Fruit fly (Drosophila melanogaster) whole organism, embryonic: ENCODE data around the gene CG12290.
A peak's percentile ranks its signal among the peaks of the same experiment; 100 is the strongest.

Experiments used
- Antp ChIP-seq: fragments of 200-800 bp; sonication (Bioruptor generic); optimal IDR thresholded peaks from 3 replicates; lab custom pipeline; 2016; ENCODE audit warnings: missing biosample characterization, missing genetic modification characterization
- Atf6 ChIP-seq: fragments of 200-800 bp; sonication (Bioruptor generic); IDR thresholded peaks from 2 replicates; pipeline ENCODE4 v1.3.6; 2022; ENCODE audit warnings: missing biosample characterization, missing genetic modification characterization
- CG10462 ChIP-seq: fragments of 200-800 bp; sonication (Bioruptor generic); optimal IDR thresholded peaks from 2 replicates; lab custom pipeline; 2016; ENCODE audit warnings: missing biosample characterization, missing genetic modification characterization
- CG12071 ChIP-seq: fragments of 200-800 bp; sonication (Bioruptor generic); optimal IDR thresholded peaks from 3 replicates; lab custom pipeline; 2018; ENCODE audit warnings: missing biosample characterization, mild to moderate bottlenecking, missing genetic modification characterization
- CG13287 ChIP-seq: fragments of 200-800 bp; sonication (Bioruptor generic); IDR thresholded peaks from 2 replicates; pipeline ENCODE4 v1.3.6; 2022; ENCODE audit warnings: missing biosample characterization, missing genetic modification characterization; ENCODE audit not compliant: partially characterized antibody
- CG13424 ChIP-seq: fragments of 200-800 bp; sonication (Bioruptor generic); optimal IDR thresholded peaks from 2 replicates; lab custom pipeline; 2019; ENCODE audit warnings: missing biosample characterization, mild to moderate bottlenecking, missing genetic modification characterization, moderate library complexity
- CG16863 ChIP-seq: fragments of 200-800 bp; sonication (Bioruptor generic); optimal IDR thresholded peaks from 3 replicates; lab custom pipeline; 2016; ENCODE audit warnings: missing biosample characterization, missing genetic modification characterization
- CG17568 ChIP-seq: fragments of 200-800 bp; sonication (Bioruptor generic); optimal IDR thresholded peaks from 2 replicates; lab custom pipeline; 2018; ENCODE audit warnings: missing biosample characterization, mild to moderate bottlenecking, missing genetic modification characterization, moderate library complexity
- CG18599 ChIP-seq: fragments of 200-800 bp; sonication (Bioruptor generic); optimal IDR thresholded peaks from 3 replicates; lab custom pipeline; 2017; ENCODE audit warnings: missing biosample characterization, missing genetic modification characterization, mild to moderate bottlenecking, moderate library complexity, missing genetic modification reagents
- CG2712 ChIP-seq: fragments of 200-800 bp; optimal IDR thresholded peaks from 3 replicates; lab custom pipeline; 2019; ENCODE audit warnings: missing biosample characterization, mild to moderate bottlenecking, missing genetic modification characterization, moderate library complexity
- CG31441 ChIP-seq: fragments of 200-800 bp; sonication (Bioruptor generic); IDR thresholded peaks from 2 replicates; pipeline ENCODE4 v1.3.6; 2022; ENCODE audit warnings: missing biosample characterization, missing genetic modification characterization
- CG3281 ChIP-seq: fragments of 200-800 bp; sonication (Bioruptor generic); optimal IDR thresholded peaks from 3 replicates; lab custom pipeline; 2017; ENCODE audit warnings: missing biosample characterization, mild to moderate bottlenecking, missing genetic modification characterization
- CG3995 ChIP-seq: fragments of 200-800 bp; sonication (Bioruptor generic); optimal IDR thresholded peaks from 3 replicates; lab custom pipeline; 2016; ENCODE audit warnings: missing biosample characterization, missing genetic modification characterization
- CG4404 ChIP-seq: fragments of 200-800 bp; sonication (Bioruptor generic); IDR thresholded peaks from 2 replicates; pipeline ENCODE4 v1.3.6; 2022; ENCODE audit warnings: missing biosample characterization, missing genetic modification characterization
- CG5245 ChIP-seq: fragments of 200-800 bp; sonication (Bioruptor generic); optimal IDR thresholded peaks from 3 replicates; lab custom pipeline; 2016; ENCODE audit warnings: missing biosample characterization, missing genetic modification characterization
- CG5953 ChIP-seq: fragments of 200-800 bp; sonication (Bioruptor generic); IDR thresholded peaks from 2 replicates; pipeline ENCODE4 v1.3.6; 2022; ENCODE audit warnings: missing biosample characterization, missing genetic modification characterization
- CG6654 ChIP-seq: fragments of 200-800 bp; sonication (Bioruptor generic); optimal IDR thresholded peaks from 2 replicates; lab custom pipeline; 2017; ENCODE audit warnings: missing biosample characterization, mild to moderate bottlenecking, missing genetic modification characterization
- CG8281 ChIP-seq: fragments of 200-800 bp; sonication (Bioruptor generic); optimal IDR thresholded peaks from 2 replicates; lab custom pipeline; 2018; ENCODE audit warnings: missing biosample characterization, mild to moderate bottlenecking, missing genetic modification characterization, moderate library complexity
- CG8388 ChIP-seq: fragments of 200-800 bp; sonication (Bioruptor generic); optimal IDR thresholded peaks from 2 replicates; lab custom pipeline; 2019; ENCODE audit warnings: missing biosample characterization, mild to moderate bottlenecking, missing genetic modification characterization, moderate library complexity
- CG8944 ChIP-seq: fragments of 200-800 bp; sonication (Bioruptor generic); optimal IDR thresholded peaks from 3 replicates; lab custom pipeline; 2016; ENCODE audit warnings: missing biosample characterization, missing genetic modification characterization
- Dad ChIP-seq: fragments of 200-800 bp; sonication (Bioruptor generic); optimal IDR thresholded peaks from 3 replicates; lab custom pipeline; 2016; ENCODE audit warnings: missing biosample characterization, missing genetic modification characterization
- Drgx ChIP-seq: fragments of 200-800 bp; sonication (Bioruptor generic); IDR thresholded peaks from 2 replicates; pipeline ENCODE4 v1.3.6; 2022; ENCODE audit warnings: missing biosample characterization, missing genetic modification characterization
- E2f2 ChIP-seq: fragments of 200-800 bp; sonication (Bioruptor generic); IDR thresholded peaks from 2 replicates; pipeline ENCODE4 v1.3.6; 2022; ENCODE audit warnings: missing biosample characterization, missing genetic modification characterization
- Fer1 ChIP-seq: fragments of 200-800 bp; sonication (Bioruptor generic); optimal IDR thresholded peaks from 2 replicates; lab custom pipeline; 2017; ENCODE audit warnings: missing biosample characterization, mild to moderate bottlenecking, missing genetic modification characterization
- Mes4 ChIP-seq: fragments of 200-800 bp; sonication (Bioruptor generic); optimal IDR thresholded peaks from 2 replicates; lab custom pipeline; 2016; ENCODE audit warnings: missing biosample characterization, missing genetic modification characterization
- Mrtf ChIP-seq: fragments of 200-800 bp; sonication (Bioruptor generic); IDR thresholded peaks from 3 replicates; pipeline ENCODE4 v1.3.6; 2022; ENCODE audit warnings: missing biosample characterization, missing genetic modification characterization
- Nf-YC ChIP-seq: fragments of 200-800 bp; optimal IDR thresholded peaks from 3 replicates; lab custom pipeline; 2019; ENCODE audit warnings: missing biosample characterization, mild to moderate bottlenecking, missing genetic modification characterization, moderate library complexity
- Ravus ChIP-seq: fragments of 200-800 bp; sonication (Bioruptor generic); IDR thresholded peaks from 2 replicates; pipeline ENCODE4 v1.3.6; 2022; ENCODE audit warnings: missing biosample characterization, missing genetic modification characterization
- Rfx ChIP-seq: fragments of 200-800 bp; sonication (Bioruptor generic); IDR thresholded peaks from 2 replicates; pipeline ENCODE4 v1.3.6; 2022; ENCODE audit warnings: missing biosample characterization, missing genetic modification characterization
- Rx ChIP-seq: fragments of 200-800 bp; sonication (Bioruptor generic); IDR thresholded peaks from 2 replicates; pipeline ENCODE4 v1.3.6; 2022; ENCODE audit warnings: missing biosample characterization, missing genetic modification characterization
- Sin3A ChIP-seq: fragments of >200 bp; optimal IDR thresholded peaks from 2 replicates; lab custom pipeline; 2018
- Sox102F ChIP-seq: fragments of 200-800 bp; sonication (Bioruptor generic); optimal IDR thresholded peaks from 2 replicates; lab custom pipeline; 2018; ENCODE audit warnings: missing biosample characterization, mild to moderate bottlenecking, missing genetic modification characterization, moderate library complexity
- TFAM ChIP-seq: fragments of 200-800 bp; sonication (Bioruptor generic); optimal IDR thresholded peaks from 2 replicates; lab custom pipeline; 2017; ENCODE audit warnings: missing biosample characterization, missing genetic modification characterization, inconsistent platforms
- br ChIP-seq: fragments of >200 bp; optimal IDR thresholded peaks from 2 replicates; lab custom pipeline; 2017
- cato ChIP-seq: fragments of 200-800 bp; sonication (Bioruptor generic); optimal IDR thresholded peaks from 2 replicates; lab custom pipeline; 2016; ENCODE audit warnings: missing biosample characterization, missing genetic modification characterization, borderline replicate concordance
- chif ChIP-seq, 2 experiments: fragments of 200-800 bp; sonication (Bioruptor generic); optimal IDR thresholded peaks; 3 replicates each; lab custom pipeline; 2016; ENCODE audit warnings: missing biosample characterization in 2 of 2, missing genetic modification characterization in 2 of 2
- croc ChIP-seq: fragments of 200-800 bp; sonication (Bioruptor generic); conservative IDR thresholded peaks from 3 replicates; pipeline ENCODE4 v1.3.6; 2022; ENCODE audit warnings: missing biosample characterization, missing genetic modification characterization
- disco-r ChIP-seq: fragments of 200-800 bp; sonication (Bioruptor generic); optimal IDR thresholded peaks from 2 replicates; lab custom pipeline; 2016; ENCODE audit warnings: missing biosample characterization, missing genetic modification characterization
- ftz-f1 ChIP-seq: fragments of 200-800 bp; sonication (Bioruptor generic); optimal IDR thresholded peaks from 2 replicates; lab custom pipeline; 2016; ENCODE audit warnings: missing biosample characterization, missing genetic modification characterization
- gce ChIP-seq: fragments of 200-800 bp; sonication (Bioruptor generic); IDR thresholded peaks from 3 replicates; pipeline ENCODE4 v1.3.6; 2022; ENCODE audit warnings: missing biosample characterization, missing genetic modification characterization
- lbe ChIP-seq: fragments of 200-800 bp; sonication (Bioruptor generic); optimal IDR thresholded peaks from 2 replicates; lab custom pipeline; 2016; ENCODE audit warnings: missing biosample characterization, mild to moderate bottlenecking, missing genetic modification characterization
- lola ChIP-seq, 3 experiments: fragments of >200 bp in 2 of 3; fragments of 200-800 bp in 1 of 3; sonication (Bioruptor generic) in 1 of 3; optimal IDR thresholded peaks; 2 replicates each; lab custom pipeline; 2017 to 2019; ENCODE audit warnings: missing biosample characterization in 3 of 3, missing genetic modification characterization in 3 of 3, mild to moderate bottlenecking in 1 of 3, moderate library complexity in 1 of 3
- nmo ChIP-seq: fragments of 200-800 bp; sonication (Bioruptor generic); optimal IDR thresholded peaks from 2 replicates; lab custom pipeline; 2018; ENCODE audit warnings: missing biosample characterization, mild to moderate bottlenecking, missing genetic modification characterization, moderate library complexity
- oc ChIP-seq: fragments of 200-800 bp; sonication (Bioruptor generic); optimal IDR thresholded peaks from 2 replicates; lab custom pipeline; 2018; ENCODE audit warnings: missing biosample characterization, mild to moderate bottlenecking, missing genetic modification characterization, moderate library complexity
- pb ChIP-seq: fragments of 200-800 bp; sonication (Bioruptor generic); optimal IDR thresholded peaks from 3 replicates; lab custom pipeline; 2016; ENCODE audit warnings: missing biosample characterization, missing genetic modification characterization
- pros ChIP-seq: fragments of 200-800 bp; sonication (Bioruptor generic); optimal IDR thresholded peaks from 3 replicates; lab custom pipeline; 2019; ENCODE audit warnings: missing biosample characterization, mild to moderate bottlenecking, missing genetic modification characterization, moderate library complexity
- sc ChIP-seq, 3 experiments: fragments of >200 bp in 2 of 3; fragments of 200-800 bp in 1 of 3; sonication (Bioruptor generic) in 1 of 3; optimal IDR thresholded peaks; 2 replicates in 2 of 3; 3 replicates in 1 of 3; lab custom pipeline; 2017; ENCODE audit warnings: mild to moderate bottlenecking in 1 of 3, missing biosample characterization in 1 of 3, missing genetic modification characterization in 1 of 3, missing genetic modification reagents in 1 of 3
- sens-2 ChIP-seq: fragments of 200-800 bp; sonication (Bioruptor generic); IDR thresholded peaks from 2 replicates; pipeline ENCODE4 v1.3.6; 2022; ENCODE audit warnings: missing biosample characterization, missing genetic modification characterization
- shn ChIP-seq: fragments of 200-800 bp; sonication (Bioruptor generic); optimal IDR thresholded peaks from 3 replicates; lab custom pipeline; 2016; ENCODE audit warnings: missing biosample characterization, missing genetic modification characterization
- yki ChIP-seq: fragments of >200 bp; optimal IDR thresholded peaks from 3 replicates; lab custom pipeline; 2018
- zen2 ChIP-seq: fragments of 200-800 bp; sonication (Bioruptor generic); IDR thresholded peaks from 3 replicates; pipeline ENCODE4 v1.3.6; 2022; ENCODE audit warnings: missing biosample characterization, missing genetic modification characterization; ENCODE audit not compliant: partially characterized antibody

The CG12290 gene

DNA sequence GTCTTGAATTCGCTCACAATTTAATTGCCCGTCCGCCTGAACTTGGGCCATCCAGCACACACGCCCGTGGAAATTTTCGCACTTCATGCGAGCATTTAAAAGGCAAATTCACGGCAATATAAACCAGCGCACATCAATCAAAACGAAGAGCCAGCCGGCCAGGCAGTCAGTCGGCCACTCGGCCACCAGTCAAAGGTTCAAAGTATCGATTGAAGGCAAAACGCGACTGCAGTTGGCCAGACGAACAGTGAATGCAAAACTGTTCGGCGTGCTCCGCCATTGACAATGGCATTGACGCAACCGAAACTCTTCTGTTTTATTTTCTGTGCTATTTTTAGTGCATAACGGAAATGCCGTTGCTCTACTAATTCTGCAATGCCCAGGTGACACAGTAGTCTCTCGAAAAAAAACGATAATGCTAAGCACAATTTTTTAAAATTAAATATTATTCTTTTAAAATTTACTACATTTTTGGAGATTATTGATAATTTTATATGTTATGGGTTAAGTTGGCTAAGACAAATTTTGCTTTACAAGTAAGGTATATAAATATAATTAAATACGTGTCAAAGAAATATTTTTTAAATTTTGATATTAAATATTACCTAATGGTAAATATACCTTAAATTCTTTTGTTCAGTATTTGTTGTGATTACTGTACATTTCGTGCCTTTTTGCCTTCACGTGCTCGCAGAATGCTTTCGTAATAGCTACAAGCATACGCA, 17.9 kb downstream of the CG12290 start (continued):
- TF ChIP-seq chif (GFP tag; optimal IDR thresholded peaks at IDR 0.05; lab: Kevin White, UChicago) (no peak), CG18599 (GFP tag; lab: Kevin White, UChicago) (peak; percentile 26), TFAM (no peak), Nf-YC (tag; lab: Kevin White, UChicago) (no peak), ftz-f1 (GFP tag; lab: Kevin White, UChicago) (no peak), br (lab: Kevin White, UChicago) (no peak), CG10462 (GFP tag; lab: Kevin White, UChicago) (no peak), CG6654 (GFP tag; lab: Kevin White, UChicago) (peak; percentile 89), nmo (GFP tag; lab: Kevin White, UChicago) (no peak), E2f2 (GFP tag; lab: Robert Waterston, UW) (no peak), oc (tag; lab: Kevin White, UChicago) (no peak), sc (optimal IDR thresholded peaks at IDR 0.05; lab: Kevin White, UChicago) (no peak), sc (GFP tag; optimal IDR thresholded peaks at IDR 0.05; lab: Kevin White, UChicago) (no peak), CG8388 (GFP tag; lab: Kevin White, UChicago) (no peak), yki (no peak), CG3281 (GFP tag; lab: Kevin White, UChicago) (peak; percentile 5), CG3995 (GFP tag; lab: Kevin White, UChicago) (no peak), Fer1 (GFP tag; lab: Kevin White, UChicago) (peak; percentile 0), CG13424 (tag; lab: Kevin White, UChicago) (no peak), gce (no peak), croc (GFP tag; lab: Robert Waterston, UW) (no peak), disco-r (GFP tag; lab: Kevin White, UChicago) (no peak), Rx (no peak), CG12071 (GFP tag; lab: Kevin White, UChicago) (no peak), CG8944 (no peak), CG5953 (GFP tag; lab: Robert Waterston, UW) (no peak), shn (GFP tag; lab: Kevin White, UChicago) (no peak), Sin3A (no peak), CG17568 (GFP tag; lab: Kevin White, UChicago) (no peak), pb (no peak), Atf6 (GFP tag; lab: Robert Waterston, UW) (no peak), CG16863 (GFP tag; lab: Kevin White, UChicago) (no peak), CG8281 (tag; lab: Kevin White, UChicago) (no peak), Dad (no peak), zen2 (GFP tag; lab: Robert Waterston, UW) (no peak), CG31441 (GFP tag; lab: Robert Waterston, UW) (0 out of 2 replicates have a peak, but pooled peaks have one; percentile 18), CG2712 (tag; lab: Kevin White, UChicago) (no peak), sens-2 (GFP tag; lab: Robert Waterston, UW) (no peak), Mes4 (GFP tag; lab: Kevin White, UChicago) (no peak), CG13287 (GFP tag; lab: Robert Waterston, UW) (no peak), Rfx (0 out of 2 replicates have a peak, but pooled peaks have one; percentile 16), Drgx (peak; percentile 43), CG5245 (GFP tag; lab: Kevin White, UChicago) (no peak), Ravus (GFP tag; lab: Robert Waterston, UW) (no peak), pros (GFP tag; lab: Kevin White, UChicago) (no peak), cato (GFP tag; lab: Kevin White, UChicago) (no peak), Sox102F (GFP tag; lab: Kevin White, UChicago) (no peak), lbe (GFP tag; lab: Kevin White, UChicago) (no peak), Antp (GFP tag; lab: Kevin White, UChicago) (no peak), lola (GFP tag; optimal IDR thresholded peaks at IDR 0.05; lab: Kevin White, UChicago) (no peak), CG4404 (GFP tag; lab: Robert Waterston, UW) (no peak), Mrtf (GFP tag; lab: Robert Waterston, UW) (no peak)
